Fruit fly (Drosophila melanogaster) S2 (cell line): ENCODE results near the gene MBD-R2.

Experiments
- CG8478 ChIP-seq: fragments of >200 bp; optimal IDR thresholded peaks from 2 replicates; lab custom pipeline; 2018
- CTCF ChIP-seq, 2 experiments: fragments of >200 bp; optimal IDR thresholded peaks; 2 replicates each; lab custom pipeline; 2018

DNA sequence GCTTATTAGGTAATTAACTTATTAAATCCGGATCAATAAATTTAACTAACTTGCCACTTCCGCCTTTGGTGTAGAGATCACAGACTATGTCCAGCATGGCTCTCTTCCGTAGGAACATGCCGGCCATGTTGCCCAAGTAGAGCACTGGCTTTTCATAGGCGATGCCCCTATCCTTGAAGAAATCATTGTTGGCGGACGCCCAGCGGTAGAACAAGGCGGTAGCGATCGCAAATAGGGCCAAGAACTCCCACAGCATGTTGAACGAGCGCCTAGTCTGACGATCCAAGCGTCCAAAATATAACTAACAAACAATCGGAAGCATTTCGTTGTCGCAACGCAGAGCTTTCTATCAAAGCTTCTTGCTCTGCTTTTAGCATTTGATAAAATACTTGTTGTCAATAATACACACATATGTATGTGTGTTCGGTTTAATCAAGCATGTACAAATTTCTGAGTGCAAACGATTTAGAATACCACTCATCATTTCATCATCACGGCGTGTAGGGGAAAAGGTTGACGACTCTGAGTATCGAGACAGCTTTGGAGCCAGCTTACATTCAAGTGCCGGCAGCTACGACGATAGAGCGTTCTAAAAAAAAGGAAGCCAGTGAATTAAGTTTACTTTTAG lies 42.7 kb upstream of the MBD-R2 start, which contains the start of gene Cyp9f3:
- no peak for TF ChIP-seq CTCF (optimal IDR thresholded peaks at IDR 0.05; lab: Kevin White, UChicago)
- no peak for TF ChIP-seq CG8478 (lab: Kevin White, UChicago)
